Fruit fly (Drosophila melanogaster) whole organism, prepupa: ENCODE data around the gene CG4598.

Source experiments
- CG16779 ChIP-seq: fragments of 200-800 bp; sonication (Bioruptor generic); optimal IDR thresholded peaks from 3 replicates; lab custom pipeline; 2017; ENCODE audit warnings: missing biosample characterization, mild to moderate bottlenecking, missing genetic modification characterization
- CG31627 ChIP-seq: fragments of 200-800 bp; sonication (Bioruptor generic); optimal IDR thresholded peaks from 3 replicates; lab custom pipeline; 2016; ENCODE audit warnings: missing biosample characterization, missing genetic modification characterization
- CG7368 ChIP-seq: fragments of 200-800 bp; sonication (Bioruptor generic); optimal IDR thresholded peaks from 3 replicates; lab custom pipeline; 2016; ENCODE audit warnings: missing biosample characterization, missing genetic modification characterization
- Hr4 ChIP-seq: fragments of 200-800 bp; sonication (Bioruptor generic); optimal IDR thresholded peaks from 3 replicates; lab custom pipeline; 2016; ENCODE audit warnings: missing biosample characterization, missing genetic modification characterization
- Met ChIP-seq: fragments of 200-800 bp; sonication (Bioruptor generic); optimal IDR thresholded peaks from 3 replicates; lab custom pipeline; 2016; ENCODE audit warnings: missing biosample characterization, missing genetic modification characterization
- Sox15 ChIP-seq: fragments of 200-800 bp; sonication (Bioruptor generic); optimal IDR thresholded peaks from 3 replicates; lab custom pipeline; 2016; ENCODE audit warnings: missing biosample characterization, missing genetic modification characterization

- TF ChIP-seq Hr4 (no peak), CG31627 (GFP tag; lab: Kevin White, UChicago) (no peak), CG16779 (tag; lab: Kevin White, UChicago) (no peak), CG7368 (GFP tag; lab: Kevin White, UChicago) (no peak), Sox15 (GFP tag; lab: Kevin White, UChicago) (no peak), Met (GFP tag; lab: Kevin White, UChicago) (no peak)
Measured at dm6 chr2L:9948520-9948858, 30.1 kb downstream of the CG4598 start.
